Worm (Caenorhabditis elegans): ENCODE data around the gene B0507.8.
"Not testable (repeated sequence)": the region's sequence is repeated elsewhere in the genome, so short reads cannot be mapped to it uniquely, and the experiment has no call there.

DNA sequence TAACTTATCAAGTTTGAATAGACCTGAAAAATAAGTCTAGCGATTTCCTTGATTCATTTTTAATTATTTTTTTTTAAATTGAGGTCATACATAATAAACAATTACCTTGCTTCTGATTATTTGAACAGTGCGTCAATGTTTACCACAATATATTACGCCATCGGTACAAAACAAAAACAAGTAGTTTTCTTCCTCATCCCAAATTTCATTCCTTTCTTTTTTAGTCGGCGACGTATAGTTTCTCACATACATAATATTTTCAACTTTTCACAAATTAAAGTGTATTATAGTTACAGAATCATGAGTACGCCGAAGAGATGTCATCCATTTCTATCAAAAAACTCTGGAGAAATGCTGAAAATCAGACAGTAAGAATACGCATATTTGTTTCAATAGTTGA is 36.5 kb downstream of the B0507.8 start, which contains the start of gene droe-8:
- TF ChIP-seq klf-2 (GFP tag; conservative IDR thresholded peaks at IDR 0.05); cog-1 (tag; optimal IDR thresholded peaks at IDR 0.05): not testable (repeated sequence)
